Worm (Caenorhabditis elegans) whole organism, late embryonic: Measurements from ENCODE around the gene K08E4.3.

Experiments used
- F13H6.1 ChIP-seq: sonication (generic microtip); optimal IDR thresholded peaks from 2 replicates; lab custom pipeline; 2016; ENCODE audit warnings: missing genetic modification characterization, missing compliant biosample characterization
- K02D7.2 ChIP-seq: sonication (generic microtip); optimal IDR thresholded peaks from 2 replicates; lab custom pipeline; 2017; ENCODE audit warnings: mild to moderate bottlenecking, missing genetic modification characterization, missing compliant biosample characterization
- K09A11.1 ChIP-seq: sonication (generic microtip); optimal IDR thresholded peaks from 2 replicates; lab custom pipeline; 2017; ENCODE audit warnings: antibody characterized with exemption, mild to moderate bottlenecking, missing genetic modification characterization, missing compliant biosample characterization; ENCODE audit not compliant: insufficient read depth
- ahr-1 ChIP-seq: sonication (generic microtip); optimal IDR thresholded peaks from 2 replicates; lab custom pipeline; 2016; ENCODE audit warnings: missing genetic modification characterization, missing compliant biosample characterization
- ceh-14 ChIP-seq: sonication (generic microtip); optimal IDR thresholded peaks from 2 replicates; lab custom pipeline; 2016; ENCODE audit warnings: missing genotype, missing genetic modification characterization, missing compliant biosample characterization
- ceh-18 ChIP-seq: sonication (generic microtip); optimal IDR thresholded peaks from 2 replicates; lab custom pipeline; 2016; ENCODE audit warnings: missing genetic modification characterization, missing compliant biosample characterization
- ceh-2 ChIP-seq: sonication (generic microtip); optimal IDR thresholded peaks from 2 replicates; lab custom pipeline; 2016; ENCODE audit warnings: missing genotype, missing genetic modification characterization, missing compliant biosample characterization
- ceh-22 ChIP-seq: sonication (generic microtip); optimal IDR thresholded peaks from 2 replicates; lab custom pipeline; 2017; ENCODE audit warnings: missing biosample characterization, missing genetic modification characterization
- ceh-24 ChIP-seq: sonication (generic microtip); optimal IDR thresholded peaks from 2 replicates; lab custom pipeline; 2016; ENCODE audit warnings: mild to moderate bottlenecking, missing genetic modification characterization, missing compliant biosample characterization
- ceh-30 ChIP-seq: fragments of 150-350 bp; optimal IDR thresholded peaks from 2 replicates; lab custom pipeline; 2014; ENCODE audit warnings: missing biosample characterization, missing genetic modification characterization
- ceh-31 ChIP-seq: sonication (generic microtip); optimal IDR thresholded peaks from 2 replicates; lab custom pipeline; 2016; ENCODE audit warnings: missing genetic modification characterization, missing compliant biosample characterization
- ceh-45 ChIP-seq: fragments of 200-800 bp; sonication (Bioruptor generic); IDR thresholded peaks from 2 replicates; pipeline ENCODE4 v1.3.6; 2022; ENCODE audit warnings: missing genetic modification reagents, missing genetic modification characterization, missing compliant biosample characterization
- ceh-9 ChIP-seq: sonication (generic microtip); optimal IDR thresholded peaks from 2 replicates; lab custom pipeline; 2016; ENCODE audit warnings: mild to moderate bottlenecking, missing genetic modification characterization, inconsistent platforms, missing compliant biosample characterization
- elt-2 ChIP-seq: sonication (generic microtip); optimal IDR thresholded peaks from 2 replicates; lab custom pipeline; 2016; ENCODE audit warnings: missing genetic modification reagents, missing genetic modification characterization, missing compliant biosample characterization
- elt-4 ChIP-seq: sonication (generic microtip); optimal IDR thresholded peaks from 2 replicates; lab custom pipeline; 2016; ENCODE audit warnings: missing genetic modification characterization, missing compliant biosample characterization
- gmeb-2 ChIP-seq: sonication (generic microtip); optimal IDR thresholded peaks from 2 replicates; lab custom pipeline; 2016; ENCODE audit warnings: missing genetic modification characterization, inconsistent platforms, missing compliant biosample characterization
- hlh-6 ChIP-seq: sonication (generic microtip); optimal IDR thresholded peaks from 2 replicates; lab custom pipeline; 2016; ENCODE audit warnings: missing genotype, missing genetic modification characterization, missing compliant biosample characterization
- lim-6 ChIP-seq: sonication (generic microtip); optimal IDR thresholded peaks from 2 replicates; lab custom pipeline; 2016; ENCODE audit warnings: missing genetic modification characterization, missing compliant biosample characterization
- lin-11 ChIP-seq: fragments of 200-800 bp; sonication (Bioruptor generic); optimal IDR thresholded peaks from 2 replicates; lab custom pipeline; 2018; ENCODE audit warnings: mild to moderate bottlenecking, missing genetic modification characterization, missing compliant biosample characterization
- madf-2 ChIP-seq: sonication (generic microtip); optimal IDR thresholded peaks from 2 replicates; lab custom pipeline; 2017; ENCODE audit warnings: missing genetic modification characterization, missing compliant biosample characterization
- mec-3 ChIP-seq: sonication (generic microtip); optimal IDR thresholded peaks from 2 replicates; lab custom pipeline; 2016; ENCODE audit warnings: borderline replicate concordance, missing genetic modification characterization, missing compliant biosample characterization
- nfya-1 ChIP-seq: sonication (generic microtip); optimal IDR thresholded peaks from 2 replicates; lab custom pipeline; 2017; ENCODE audit warnings: missing genetic modification characterization, mild to moderate bottlenecking, missing compliant biosample characterization, antibody characterized with exemption, moderate library complexity
- nhr-11 ChIP-seq: fragments of 150-350 bp; optimal IDR thresholded peaks from 2 replicates; lab custom pipeline; 2014; ENCODE audit warnings: missing biosample characterization, missing genetic modification characterization
- npax-4 ChIP-seq: sonication (generic microtip); optimal IDR thresholded peaks from 2 replicates; lab custom pipeline; 2016; ENCODE audit warnings: missing genetic modification characterization, missing compliant biosample characterization
- odd-2 ChIP-seq: sonication (generic microtip); optimal IDR thresholded peaks from 2 replicates; lab custom pipeline; 2017; ENCODE audit warnings: antibody characterized with exemption, mild to moderate bottlenecking, missing genetic modification characterization, missing compliant biosample characterization
- pag-3 ChIP-seq: sonication (generic microtip); optimal IDR thresholded peaks from 2 replicates; lab custom pipeline; 2016; ENCODE audit warnings: missing compliant biosample characterization, missing genetic modification characterization, borderline replicate concordance
- pat-9 ChIP-seq: fragments of 200-800 bp; sonication (Bioruptor generic); optimal IDR thresholded peaks from 2 replicates; lab custom pipeline; 2018; ENCODE audit warnings: mild to moderate bottlenecking, missing genetic modification characterization, moderate library complexity, missing compliant biosample characterization
- pha-2 ChIP-seq: sonication (generic microtip); optimal IDR thresholded peaks from 2 replicates; lab custom pipeline; 2017; ENCODE audit warnings: mild to moderate bottlenecking, missing genetic modification characterization, missing compliant biosample characterization
- pqm-1 ChIP-seq: sonication (generic microtip); optimal IDR thresholded peaks from 2 replicates; lab custom pipeline; 2016; ENCODE audit warnings: missing genetic modification characterization, missing compliant biosample characterization
- ref-2 ChIP-seq: sonication (generic microtip); optimal IDR thresholded peaks from 2 replicates; lab custom pipeline; 2016; ENCODE audit warnings: missing genetic modification characterization, missing compliant biosample characterization
- rnt-1 ChIP-seq: sonication (generic microtip); optimal IDR thresholded peaks from 2 replicates; lab custom pipeline; 2016; ENCODE audit warnings: missing genetic modification characterization, missing compliant biosample characterization
- sdc-2 ChIP-seq: sonication (generic microtip); optimal IDR thresholded peaks from 2 replicates; lab custom pipeline; 2016; ENCODE audit warnings: missing genotype, missing genetic modification characterization, missing compliant biosample characterization
- sox-2 ChIP-seq: fragments of 200-800 bp; sonication (Bioruptor generic); IDR thresholded peaks from 2 replicates; pipeline ENCODE4 v1.3.6; 2022; ENCODE audit warnings: missing genetic modification reagents, missing genetic modification characterization, missing compliant biosample characterization
- sox-4 ChIP-seq: sonication (generic microtip); optimal IDR thresholded peaks from 2 replicates; lab custom pipeline; 2017; ENCODE audit warnings: mild to moderate bottlenecking, missing genetic modification characterization, inconsistent platforms, missing compliant biosample characterization
- syd-9 ChIP-seq: sonication (generic microtip); optimal IDR thresholded peaks from 2 replicates; lab custom pipeline; 2016; ENCODE audit warnings: mild to moderate bottlenecking, missing genetic modification characterization, moderate library complexity, missing compliant biosample characterization
- tbx-2 ChIP-seq: sonication (generic microtip); optimal IDR thresholded peaks from 2 replicates; lab custom pipeline; 2016; ENCODE audit warnings: missing genetic modification characterization, missing compliant biosample characterization
- unc-55 ChIP-seq: sonication (generic microtip); optimal IDR thresholded peaks from 2 replicates; lab custom pipeline; 2017; ENCODE audit warnings: missing biosample characterization, missing genetic modification reagents, missing genetic modification characterization

K08E4.3 gene

ce11 chrIV:12010377-12010776 is 47.2 kb upstream of the K08E4.3 start (continued):
- TF ChIP-seq lim-6, result no peak
- no peak for TF ChIP-seq nhr-11 (tag; lab: Kevin White, UChicago)
- no peak for TF ChIP-seq elt-2 (tag; lab: Kevin White, UChicago)
- TF ChIP-seq elt-4 (tag; lab: Kevin White, UChicago), result no peak
- TF ChIP-seq sdc-2 (tag; lab: Kevin White, UChicago), result peak; percentile 4
- no peak for TF ChIP-seq pha-2 (tag; lab: Kevin White, UChicago)
- TF ChIP-seq mec-3 (tag; lab: Kevin White, UChicago), result no peak
- no peak for TF ChIP-seq sox-2 (GFP tag; lab: Robert Waterston, UW)
- peak; percentile 76 for TF ChIP-seq rnt-1 (tag; lab: Kevin White, UChicago)
- TF ChIP-seq pag-3 (tag; lab: Kevin White, UChicago), result no peak
- peak; percentile 11 for TF ChIP-seq ceh-2 (tag; lab: Kevin White, UChicago)
- TF ChIP-seq ceh-9 (tag; lab: Kevin White, UChicago), result no peak
- no peak for TF ChIP-seq ahr-1
- TF ChIP-seq, all 69 proteins: peak for 13

- no peak for TF ChIP-seq sox-2 (GFP tag; lab: Robert Waterston, UW)
- no peak for TF ChIP-seq ceh-45
- no peak for TF ChIP-seq K02D7.2
- TF ChIP-seq pag-3 (tag; lab: Kevin White, UChicago), result no peak
Measured at ce11 chrIV:12010859-12011258, 46.7 kb upstream of the K08E4.3 start, which contains the start of the genes ZK617.26 and unc-22. Gene ZK617.26 (minus strand): TSS chrIV:12010959. Gene unc-22 (minus strand): TSS chrIV:12011007.

ce11 chrIV:12012439-12013003 is 45.0 kb upstream of the K08E4.3 start:
- peak; percentile 51 for TF ChIP-seq unc-55 (GFP tag; lab: Kevin White, UChicago)
- peak; percentile 36 for TF ChIP-seq ceh-14 (tag; lab: Kevin White, UChicago)
- peak; percentile 8 for TF ChIP-seq nfya-1
- no peak for TF ChIP-seq ceh-9 (tag; lab: Kevin White, UChicago)
- TF ChIP-seq tbx-2 (tag; lab: Kevin White, UChicago), result no peak
- peak; percentile 33 for TF ChIP-seq ceh-18 (tag; lab: Kevin White, UChicago)
- TF ChIP-seq rnt-1 (tag; lab: Kevin White, UChicago), result peak; percentile 71

ce11 chrIV:12013120-12013519 is 44.4 kb upstream of the K08E4.3 start, which contains the start of gene spe-17:
Gene spe-17 (plus strand): TSS chrIV:12013420.
- no peak for TF ChIP-seq K09A11.1 (tag; lab: Kevin White, UChicago)
- no peak for TF ChIP-seq ceh-24 (tag; lab: Kevin White, UChicago)
- no peak for TF ChIP-seq ceh-9 (tag; lab: Kevin White, UChicago)
- no peak for TF ChIP-seq pat-9 (tag; lab: Kevin White, UChicago)
- no peak for TF ChIP-seq ceh-31 (tag; lab: Kevin White, UChicago)
- no peak for TF ChIP-seq sox-4 (tag; lab: Kevin White, UChicago)
- no peak for TF ChIP-seq ceh-22 (tag; lab: Kevin White, UChicago)
- TF ChIP-seq hlh-6 (tag; lab: Kevin White, UChicago), result no peak
- no peak for TF ChIP-seq ceh-30 (tag; lab: Kevin White, UChicago)
- TF ChIP-seq gmeb-2, result no peak
- TF ChIP-seq nhr-11 (tag; lab: Kevin White, UChicago), result no peak
- TF ChIP-seq rnt-1 (tag; lab: Kevin White, UChicago), result no peak
- no peak for TF ChIP-seq lin-11 (tag; lab: Kevin White, UChicago)
- TF ChIP-seq odd-2 (tag; lab: Kevin White, UChicago), result no peak

- TF ChIP-seq madf-2 (no peak), pag-3 (tag; lab: Kevin White, UChicago) (no peak), F13H6.1 (tag; lab: Kevin White, UChicago) (no peak), hlh-6 (tag; lab: Kevin White, UChicago) (no peak), ref-2 (tag; lab: Kevin White, UChicago) (no peak), pqm-1 (tag; lab: Kevin White, UChicago) (no peak), npax-4 (tag; lab: Kevin White, UChicago) (no peak), mec-3 (tag; lab: Kevin White, UChicago) (no peak), syd-9 (no peak), K09A11.1 (tag; lab: Kevin White, UChicago) (no peak)
Measured at ce11 chrIV:12015586-12015985, 42.0 kb upstream of the K08E4.3 start, which contains the start of gene lips-6. Gene lips-6 (minus strand): TSS chrIV:12015686.
